Worm (Caenorhabditis elegans) whole organism, L4/young adult: ENCODE measurements around the gene rsa-2.

Experiments
- dao-5 ChIP-seq: sonication (generic microtip); optimal IDR thresholded peaks from 2 replicates; lab custom pipeline; 2016; ENCODE audit warnings: missing genotype, missing genetic modification characterization, moderate library complexity, missing compliant biosample characterization
- him-1 ChIP-seq: sonication (generic microtip); optimal IDR thresholded peaks from 2 replicates; lab custom pipeline; 2016; ENCODE audit warnings: missing genotype, missing genetic modification reagents, missing genetic modification characterization, missing compliant biosample characterization

DNA sequence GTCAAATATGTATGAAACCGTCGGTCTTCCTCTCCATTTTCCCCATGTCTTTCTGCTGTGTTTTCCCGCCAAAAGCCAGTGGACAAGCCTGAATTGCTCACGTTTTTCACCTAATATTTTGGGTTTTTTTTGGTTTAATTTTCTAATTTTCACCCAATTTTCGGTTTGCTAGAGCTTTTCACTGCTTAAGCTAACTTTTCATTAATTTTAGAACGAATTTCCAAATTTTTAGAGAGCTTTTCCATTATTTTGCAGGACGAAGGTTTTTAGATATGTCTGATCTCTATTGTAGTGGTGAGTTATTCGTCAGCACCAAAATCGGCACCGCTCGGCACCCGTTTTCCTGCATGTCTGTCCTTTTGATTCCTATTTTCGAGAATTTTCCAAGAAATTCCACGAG is 9.7 kb upstream of the rsa-2 start:
- TF ChIP-seq him-1 (tag; lab: Kevin White, UChicago) (no peak), dao-5 (no peak)
